Fruit fly (Drosophila melanogaster) whole organism, embryonic: ENCODE data around the gene CG11629.

Experiments
- Asciz ChIP-seq: fragments of 200-800 bp; sonication (Bioruptor generic); optimal IDR thresholded peaks from 2 replicates; lab custom pipeline; 2017; ENCODE audit warnings: missing biosample characterization, mild to moderate bottlenecking, missing genetic modification characterization, missing genetic modification reagents
- CG5180 ChIP-seq: fragments of 200-800 bp; sonication (Bioruptor generic); optimal IDR thresholded peaks from 3 replicates; lab custom pipeline; 2017; ENCODE audit warnings: missing biosample characterization, missing genetic modification characterization, mild to moderate bottlenecking, moderate library complexity, missing genetic modification reagents
- CG9727 ChIP-seq: fragments of 200-800 bp; sonication (Bioruptor generic); optimal IDR thresholded peaks from 3 replicates; lab custom pipeline; 2017; ENCODE audit warnings: missing biosample characterization, mild to moderate bottlenecking, missing genetic modification characterization
- Chrac-16 ChIP-seq: fragments of 200-800 bp; sonication (Bioruptor generic); optimal IDR thresholded peaks from 3 replicates; lab custom pipeline; 2016; ENCODE audit warnings: missing biosample characterization, missing genetic modification characterization
- Ets65A ChIP-seq: fragments of 200-800 bp; sonication (Bioruptor generic); peaks from one replicate; lab custom pipeline; 2016; ENCODE audit warnings: missing biosample characterization, missing genetic modification characterization
- Hmx ChIP-seq: fragments of 200-800 bp; sonication (Bioruptor generic); optimal IDR thresholded peaks from 2 replicates; lab custom pipeline; 2016; ENCODE audit warnings: missing biosample characterization, missing genetic modification characterization
- Med ChIP-seq: fragments of 200-800 bp; sonication (Bioruptor generic); peaks from one replicate; lab custom pipeline; 2016; ENCODE audit warnings: missing biosample characterization, missing genetic modification characterization, mild to moderate bottlenecking, inconsistent platforms, moderate library complexity
- Six4 ChIP-seq: fragments of 200-800 bp; sonication (Bioruptor generic); optimal IDR thresholded peaks from 2 replicates; lab custom pipeline; 2016; ENCODE audit warnings: missing biosample characterization, missing genetic modification characterization
- crol ChIP-seq: fragments of 200-800 bp; sonication (Bioruptor generic); IDR thresholded peaks from 2 replicates; pipeline ENCODE4 v1.3.6; 2022; ENCODE audit warnings: missing biosample characterization, missing genetic modification characterization
- fd3F ChIP-seq: fragments of 200-800 bp; sonication (Bioruptor generic); optimal IDR thresholded peaks from 2 replicates; lab custom pipeline; 2018; ENCODE audit warnings: missing biosample characterization, mild to moderate bottlenecking, missing genetic modification characterization, moderate library complexity
- maf-S ChIP-seq: fragments of 200-800 bp; sonication (Bioruptor generic); optimal IDR thresholded peaks from 2 replicates; lab custom pipeline; 2016; ENCODE audit warnings: missing biosample characterization, missing genetic modification characterization
- ro ChIP-seq: fragments of 200-800 bp; sonication (Bioruptor generic); IDR thresholded peaks from 2 replicates; pipeline ENCODE4 v1.3.6; 2022; ENCODE audit warnings: missing biosample characterization, missing genetic modification characterization

DNA sequence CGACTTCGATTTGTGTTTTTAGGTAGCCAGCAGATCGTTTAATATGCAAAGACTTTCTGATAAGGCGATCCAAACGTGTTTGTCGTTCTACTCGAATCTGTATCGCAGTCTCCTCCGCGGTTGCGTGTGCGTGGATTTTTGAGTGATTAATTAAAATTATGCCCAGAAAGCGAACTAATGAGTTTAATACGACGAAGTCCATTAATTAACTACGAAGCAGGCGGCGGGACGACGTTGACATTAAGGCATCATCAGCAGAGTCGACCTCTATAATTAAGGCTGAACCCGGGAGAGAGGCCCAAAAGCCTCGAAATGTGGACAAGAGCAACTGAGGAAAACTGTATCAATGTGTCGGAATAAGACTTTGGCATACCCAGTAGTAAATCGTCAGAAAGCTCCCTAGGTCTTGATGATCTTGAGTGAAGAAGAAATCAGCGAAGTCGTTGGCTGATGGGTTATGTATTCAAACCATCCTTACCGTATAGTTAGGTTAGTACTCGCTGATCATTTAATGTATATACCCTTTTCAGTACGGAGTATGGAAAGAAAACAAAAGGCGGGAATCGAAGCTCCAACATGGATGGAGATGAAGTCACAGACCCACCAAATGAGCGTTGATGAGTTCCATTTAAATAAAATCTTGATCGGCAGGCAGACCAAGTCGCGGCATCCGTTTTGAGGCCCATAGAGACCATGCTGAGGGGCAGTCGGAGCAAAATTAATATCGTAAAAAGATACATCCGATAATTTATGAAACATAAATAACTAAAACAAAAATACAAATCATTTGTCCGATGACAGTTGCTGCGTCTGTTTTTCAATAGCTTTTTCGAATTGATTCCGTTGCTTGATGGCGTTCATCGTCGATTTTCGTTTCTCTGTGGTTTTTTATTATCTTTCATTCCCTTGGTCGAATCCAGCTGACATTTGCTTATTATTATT, 30.8 kb downstream of the CG11629 start:
- TF ChIP-seq Chrac-16 (GFP tag; lab: Kevin White, UChicago), result peak; percentile 92
- 0 out of 2 replicates have a peak, but pooled peaks have one; percentile 26 for TF ChIP-seq crol
- TF ChIP-seq Med (GFP tag; lab: Kevin White, UChicago), result peak; percentile 99
- TF ChIP-seq ro (GFP tag; lab: Robert Waterston, UW), result peak; percentile 69
- peak; percentile 99 for TF ChIP-seq Ets65A (GFP tag; lab: Kevin White, UChicago)
- TF ChIP-seq Hmx, result peak; percentile 62
- TF ChIP-seq fd3F (GFP tag; lab: Kevin White, UChicago), result peak; percentile 70
- peak; percentile 85 for TF ChIP-seq Asciz
- TF ChIP-seq maf-S, result peak; percentile 84
- TF ChIP-seq Six4 (GFP tag; lab: Kevin White, UChicago), result peak; percentile 90
- TF ChIP-seq CG5180 (GFP tag; lab: Kevin White, UChicago), result peak; percentile 74
- TF ChIP-seq CG9727, result peak; percentile 88
